Fruit fly (Drosophila melanogaster) whole organism, embryonic: ENCODE results near the gene CG42488.

ENCODE experiments used
- Abd-B ChIP-seq: fragments of 200-800 bp; sonication (Bioruptor generic); optimal IDR thresholded peaks from 2 replicates; lab custom pipeline; 2018; ENCODE audit warnings: missing biosample characterization, mild to moderate bottlenecking, missing genetic modification characterization, moderate library complexity
- Asciz ChIP-seq: fragments of 200-800 bp; sonication (Bioruptor generic); optimal IDR thresholded peaks from 2 replicates; lab custom pipeline; 2017; ENCODE audit warnings: missing biosample characterization, mild to moderate bottlenecking, missing genetic modification characterization, missing genetic modification reagents
- Atf-2 ChIP-seq: fragments of 200-800 bp; sonication (Bioruptor generic); optimal IDR thresholded peaks from 2 replicates; lab custom pipeline; 2016; ENCODE audit warnings: missing biosample characterization, missing genetic modification characterization
- Atf3 ChIP-seq: fragments of 200-800 bp; sonication (Bioruptor generic); optimal IDR thresholded peaks from 3 replicates; lab custom pipeline; 2016; ENCODE audit warnings: missing biosample characterization, missing genetic modification characterization
- CG11723 ChIP-seq: fragments of 200-800 bp; sonication (Bioruptor generic); optimal IDR thresholded peaks from 2 replicates; lab custom pipeline; 2017; ENCODE audit warnings: missing biosample characterization, mild to moderate bottlenecking, missing genetic modification characterization
- CG1233 ChIP-seq: fragments of 200-800 bp; sonication (Bioruptor generic); optimal IDR thresholded peaks from 4 replicates; lab custom pipeline; 2018; ENCODE audit warnings: missing biosample characterization, mild to moderate bottlenecking, missing genetic modification characterization
- CG13296 ChIP-seq: fragments of 200-800 bp; sonication (Bioruptor generic); optimal IDR thresholded peaks from 3 replicates; lab custom pipeline; 2018; ENCODE audit warnings: missing biosample characterization, mild to moderate bottlenecking, missing genetic modification characterization
- CG13424 ChIP-seq: fragments of 200-800 bp; sonication (Bioruptor generic); optimal IDR thresholded peaks from 2 replicates; lab custom pipeline; 2019; ENCODE audit warnings: missing biosample characterization, mild to moderate bottlenecking, missing genetic modification characterization, moderate library complexity
- CG13775 ChIP-seq: fragments of 200-800 bp; sonication (Bioruptor generic); optimal IDR thresholded peaks from 3 replicates; lab custom pipeline; 2017; ENCODE audit warnings: missing biosample characterization, mild to moderate bottlenecking, missing genetic modification characterization
- CG14014 ChIP-seq: fragments of 200-800 bp; sonication (Bioruptor generic); IDR thresholded peaks from 2 replicates; pipeline ENCODE4 v1.3.6; 2022; ENCODE audit warnings: missing biosample characterization, missing genetic modification characterization
- CG14860 ChIP-seq: fragments of 200-800 bp; sonication (Bioruptor generic); IDR thresholded peaks from 3 replicates; pipeline ENCODE4 v1.3.6; 2022; ENCODE audit warnings: missing biosample characterization, missing genetic modification characterization; ENCODE audit not compliant: partially characterized antibody
- CG14965 ChIP-seq: fragments of 200-800 bp; sonication (Bioruptor generic); optimal IDR thresholded peaks from 2 replicates; lab custom pipeline; 2016; ENCODE audit warnings: missing biosample characterization, missing genetic modification characterization, borderline replicate concordance
- CG15269 ChIP-seq: fragments of 200-800 bp; sonication (Bioruptor generic); optimal IDR thresholded peaks from 2 replicates; lab custom pipeline; 2018; ENCODE audit warnings: missing biosample characterization, mild to moderate bottlenecking, missing genetic modification characterization, moderate library complexity
- CG2202 ChIP-seq: fragments of 200-800 bp; sonication (Bioruptor generic); optimal IDR thresholded peaks from 2 replicates; lab custom pipeline; 2018; ENCODE audit warnings: missing biosample characterization, mild to moderate bottlenecking, missing genetic modification characterization
- CG2678 ChIP-seq: fragments of 200-800 bp; sonication (Bioruptor generic); optimal IDR thresholded peaks from 3 replicates; lab custom pipeline; 2019; ENCODE audit warnings: missing biosample characterization, mild to moderate bottlenecking, missing genetic modification characterization, moderate library complexity
- CG30431 ChIP-seq: fragments of 200-800 bp; sonication (Bioruptor generic); optimal IDR thresholded peaks from 2 replicates; lab custom pipeline; 2017; ENCODE audit warnings: missing biosample characterization, missing genetic modification characterization
- CG3065 ChIP-seq: fragments of 200-800 bp; sonication (Bioruptor generic); optimal IDR thresholded peaks from 2 replicates; lab custom pipeline; 2016; ENCODE audit warnings: missing biosample characterization, missing genetic modification characterization
- CG3838 ChIP-seq: fragments of 200-800 bp; sonication (Bioruptor generic); optimal IDR thresholded peaks from 3 replicates; lab custom pipeline; 2016; ENCODE audit warnings: missing biosample characterization, missing genetic modification characterization
- CG3847 ChIP-seq: fragments of 200-800 bp; sonication (Bioruptor generic); IDR thresholded peaks from 2 replicates; pipeline ENCODE4 v1.3.6; 2022; ENCODE audit warnings: missing biosample characterization, missing genetic modification characterization
- CG4730 ChIP-seq: fragments of 200-800 bp; sonication (Bioruptor generic); IDR thresholded peaks from 2 replicates; pipeline ENCODE4 v1.3.6; 2022; ENCODE audit warnings: missing biosample characterization, missing genetic modification characterization
- CG7839 ChIP-seq: fragments of 200-800 bp; sonication (Bioruptor generic); optimal IDR thresholded peaks from 3 replicates; lab custom pipeline; 2018; ENCODE audit warnings: missing biosample characterization, mild to moderate bottlenecking, missing genetic modification characterization, moderate library complexity
- CG7928 ChIP-seq: fragments of 200-800 bp; sonication (Bioruptor generic); optimal IDR thresholded peaks from 2 replicates; lab custom pipeline; 2017; ENCODE audit warnings: missing biosample characterization, mild to moderate bottlenecking, missing genetic modification characterization
- CG8290 ChIP-seq, 3 experiments: fragments of 200-800 bp; sonication (Bioruptor generic); optimal IDR thresholded peaks; 2 replicates each; lab custom pipeline; 2016 to 2019; ENCODE audit warnings: missing biosample characterization in 3 of 3, missing genetic modification characterization in 3 of 3, mild to moderate bottlenecking in 2 of 3, moderate library complexity in 1 of 3
- CG8359 ChIP-seq: fragments of 200-800 bp; sonication (Bioruptor generic); optimal IDR thresholded peaks from 2 replicates; lab custom pipeline; 2017; ENCODE audit warnings: missing biosample characterization, mild to moderate bottlenecking, missing genetic modification characterization, borderline replicate concordance
- CG9215 ChIP-seq: fragments of 200-800 bp; sonication (Bioruptor generic); IDR thresholded peaks from 2 replicates; pipeline ENCODE4 v1.3.6; 2022; ENCODE audit warnings: missing biosample characterization, missing genetic modification characterization
- Dll ChIP-seq: fragments of 200-800 bp; sonication (Bioruptor generic); IDR thresholded peaks from 4 replicates; pipeline ENCODE4 v1.3.6; 2022; ENCODE audit warnings: missing biosample characterization, missing genetic modification characterization; ENCODE audit not compliant: partially characterized antibody
- Ets65A ChIP-seq: fragments of 200-800 bp; sonication (Bioruptor generic); peaks from one replicate; lab custom pipeline; 2016; ENCODE audit warnings: missing biosample characterization, missing genetic modification characterization
- Fer2 ChIP-seq: fragments of 200-800 bp; sonication (Bioruptor generic); optimal IDR thresholded peaks from 2 replicates; lab custom pipeline; 2018; ENCODE audit warnings: missing biosample characterization, mild to moderate bottlenecking, missing genetic modification characterization, moderate library complexity
- HLH3B ChIP-seq: fragments of 200-800 bp; sonication (Bioruptor generic); IDR thresholded peaks from 2 replicates; pipeline ENCODE4 v1.3.6; 2022; ENCODE audit warnings: missing biosample characterization, missing genetic modification characterization
- Mad ChIP-seq: fragments of 200-800 bp; sonication (Bioruptor generic); optimal IDR thresholded peaks from 2 replicates; lab custom pipeline; 2016; ENCODE audit warnings: missing biosample characterization, missing genetic modification characterization
- Sox102F ChIP-seq: fragments of 200-800 bp; sonication (Bioruptor generic); optimal IDR thresholded peaks from 2 replicates; lab custom pipeline; 2018; ENCODE audit warnings: missing biosample characterization, mild to moderate bottlenecking, missing genetic modification characterization, moderate library complexity
- Sry-β ChIP-seq: fragments of 200-800 bp; sonication (Bioruptor generic); optimal IDR thresholded peaks from 2 replicates; lab custom pipeline; 2018; ENCODE audit warnings: missing biosample characterization, mild to moderate bottlenecking, missing genetic modification characterization, moderate library complexity
- Sry-δ ChIP-seq: fragments of 200-800 bp; sonication (Bioruptor generic); optimal IDR thresholded peaks from 2 replicates; lab custom pipeline; 2016; ENCODE audit warnings: missing biosample characterization, missing genetic modification characterization
- Stat92E ChIP-seq, 3 experiments: fragments of >200 bp in 2 of 3; fragments of 200-800 bp in 1 of 3; sonication (Bioruptor generic) in 1 of 3; optimal IDR thresholded peaks; 2 replicates each; lab custom pipeline; 2017 to 2019; ENCODE audit warnings: missing biosample characterization in 3 of 3, missing genetic modification characterization in 3 of 3, mild to moderate bottlenecking in 1 of 3, moderate library complexity in 1 of 3
- Xrp1 ChIP-seq: fragments of 200-800 bp; sonication (Bioruptor generic); IDR thresholded peaks from 2 replicates; pipeline ENCODE4 v1.3.6; 2022; ENCODE audit warnings: missing biosample characterization, missing genetic modification characterization
- ase ChIP-seq: fragments of 200-800 bp; sonication (Bioruptor generic); IDR thresholded peaks from 3 replicates; pipeline ENCODE4 v1.3.6; 2022; ENCODE audit warnings: missing biosample characterization, missing genetic modification characterization
- btn ChIP-seq: fragments of 200-800 bp; sonication (Bioruptor generic); optimal IDR thresholded peaks from 2 replicates; lab custom pipeline; 2016; ENCODE audit warnings: missing biosample characterization, missing genetic modification characterization
- dm ChIP-seq: fragments of 200-800 bp; sonication (Bioruptor generic); optimal IDR thresholded peaks from 3 replicates; lab custom pipeline; 2016; ENCODE audit warnings: missing biosample characterization, missing genetic modification characterization
- gfzf ChIP-seq: fragments of 200-800 bp; sonication (Bioruptor generic); optimal IDR thresholded peaks from 2 replicates; lab custom pipeline; 2016; ENCODE audit warnings: missing biosample characterization, mild to moderate bottlenecking, missing genetic modification characterization, moderate library complexity
- grau ChIP-seq: fragments of 200-800 bp; optimal IDR thresholded peaks from 3 replicates; lab custom pipeline; 2019; ENCODE audit warnings: missing biosample characterization, mild to moderate bottlenecking, missing genetic modification characterization, moderate library complexity
- lmd ChIP-seq: fragments of 200-800 bp; sonication (Bioruptor generic); IDR thresholded peaks from 2 replicates; pipeline ENCODE4 v1.3.6; 2022; ENCODE audit warnings: missing biosample characterization, missing genetic modification characterization
- luna ChIP-seq: fragments of 200-800 bp; sonication (Bioruptor generic); optimal IDR thresholded peaks from 2 replicates; lab custom pipeline; 2016; ENCODE audit warnings: missing biosample characterization, missing genetic modification characterization
- nmo ChIP-seq: fragments of 200-800 bp; sonication (Bioruptor generic); optimal IDR thresholded peaks from 2 replicates; lab custom pipeline; 2018; ENCODE audit warnings: missing biosample characterization, mild to moderate bottlenecking, missing genetic modification characterization, moderate library complexity
- peb ChIP-seq: fragments of 200-800 bp; sonication (Bioruptor generic); IDR thresholded peaks from 2 replicates; pipeline ENCODE4 v1.3.6; 2022; ENCODE audit warnings: missing biosample characterization, missing genetic modification characterization
- psq ChIP-seq: fragments of 200-800 bp; sonication (Bioruptor generic); optimal IDR thresholded peaks from 2 replicates; lab custom pipeline; 2017; ENCODE audit warnings: missing biosample characterization, missing genetic modification characterization
- shn ChIP-seq: fragments of 200-800 bp; sonication (Bioruptor generic); optimal IDR thresholded peaks from 3 replicates; lab custom pipeline; 2016; ENCODE audit warnings: missing biosample characterization, missing genetic modification characterization
- sim ChIP-seq: fragments of 200-800 bp; sonication (Bioruptor generic); IDR thresholded peaks from 2 replicates; pipeline ENCODE4 v1.3.6; 2022; ENCODE audit warnings: missing biosample characterization, missing genetic modification characterization
- tin ChIP-seq: fragments of 200-800 bp; sonication (Bioruptor generic); optimal IDR thresholded peaks from 3 replicates; lab custom pipeline; 2016; ENCODE audit warnings: missing biosample characterization, missing genetic modification characterization
- unpg ChIP-seq: fragments of 200-800 bp; sonication (Bioruptor generic); optimal IDR thresholded peaks from 3 replicates; lab custom pipeline; 2018; ENCODE audit warnings: missing biosample characterization, mild to moderate bottlenecking, missing genetic modification characterization, moderate library complexity
- zfh1 ChIP-seq: fragments of 200-800 bp; sonication (Bioruptor generic); IDR thresholded peaks from 3 replicates; pipeline ENCODE4 v1.3.6; 2022; ENCODE audit warnings: missing biosample characterization, missing genetic modification characterization

The CG42488 gene

dm6 chr3R:25519465-25520071, 36.7 kb downstream of the CG42488 start (continued):
- peak; percentile 5 for TF ChIP-seq CG13775 (GFP tag; lab: Kevin White, UChicago)
- TF ChIP-seq CG14860 (GFP tag; lab: Robert Waterston, UW) = no peak
- no peak for TF ChIP-seq gfzf (GFP tag; lab: Kevin White, UChicago)
- TF ChIP-seq CG3838 (GFP tag; lab: Kevin White, UChicago) = no peak
- TF ChIP-seq Sry-δ (GFP tag; lab: Kevin White, UChicago) = no peak
- TF ChIP-seq zfh1 = no peak
- TF ChIP-seq CG1233 (GFP tag; lab: Kevin White, UChicago) = no peak
- TF ChIP-seq Atf-2 (GFP tag; lab: Kevin White, UChicago) = no peak
- TF ChIP-seq Sry-β (GFP tag; lab: Kevin White, UChicago) = no peak
- peak; percentile 11 for TF ChIP-seq CG8290 (GFP tag; optimal IDR thresholded peaks at IDR 0.05; lab: Kevin White, UChicago)
- peak; percentile 22 to 65 for TF ChIP-seq CG8290 (tag; optimal IDR thresholded peaks at IDR 0.05; lab: Kevin White, UChicago)
- TF ChIP-seq sim (GFP tag; lab: Robert Waterston, UW) = no peak
- TF ChIP-seq ase (GFP tag; lab: Robert Waterston, UW) = no peak
- no peak for TF ChIP-seq Fer2 (tag; lab: Kevin White, UChicago)
- TF ChIP-seq CG9215 = no peak
- no peak for TF ChIP-seq CG8359 (GFP tag; lab: Kevin White, UChicago)
- TF ChIP-seq grau = peak; percentile 44
- TF ChIP-seq Atf3 (GFP tag; lab: Kevin White, UChicago) = no peak
- TF ChIP-seq btn (GFP tag; lab: Kevin White, UChicago) = no peak
- TF ChIP-seq CG13424 (tag; lab: Kevin White, UChicago) = peak; percentile 25
- no peak for TF ChIP-seq psq (GFP tag; lab: Kevin White, UChicago)
- no peak for TF ChIP-seq peb (GFP tag; lab: Robert Waterston, UW)
- no peak for TF ChIP-seq Dll (GFP tag; lab: Robert Waterston, UW)
- peak; percentile 25 for TF ChIP-seq CG15269
- TF ChIP-seq Abd-B (GFP tag; lab: Kevin White, UChicago) = no peak
- no peak for TF ChIP-seq shn
- no peak for TF ChIP-seq CG14014
- peak; percentile 17 for TF ChIP-seq Asciz (GFP tag; lab: Kevin White, UChicago)
- TF ChIP-seq CG7839 = peak; percentile 38
- TF ChIP-seq Sox102F (GFP tag; lab: Kevin White, UChicago) = peak; percentile 34
- no peak for TF ChIP-seq CG2202 (tag; lab: Kevin White, UChicago)
- TF ChIP-seq CG11723 (GFP tag; lab: Kevin White, UChicago) = peak; percentile 24
- no peak for TF ChIP-seq CG3065 (GFP tag; lab: Kevin White, UChicago)
- peak; percentile 55 for TF ChIP-seq nmo (GFP tag; lab: Kevin White, UChicago)
- TF ChIP-seq HLH3B (GFP tag; lab: Robert Waterston, UW) = no peak
- TF ChIP-seq unpg = peak; percentile 32
- TF ChIP-seq CG7928 (GFP tag; lab: Kevin White, UChicago) = no peak
- TF ChIP-seq tin (GFP tag; lab: Kevin White, UChicago) = no peak
- no peak for TF ChIP-seq luna
- peak; percentile 71 for TF ChIP-seq Ets65A (GFP tag; lab: Kevin White, UChicago)
- TF ChIP-seq CG14965 = no peak
- 0 out of 2 replicates have a peak, but pooled peaks have one; percentile 8 for TF ChIP-seq lmd (GFP tag; lab: Robert Waterston, UW)
- no peak for TF ChIP-seq CG4730 (GFP tag; lab: Robert Waterston, UW)
- no peak for TF ChIP-seq dm (GFP tag; lab: Kevin White, UChicago)
- TF ChIP-seq Xrp1 = no peak
- TF ChIP-seq CG2678 (tag; lab: Kevin White, UChicago) = peak; percentile 57
- no peak for TF ChIP-seq CG3847 (GFP tag; lab: Robert Waterston, UW)
- TF ChIP-seq CG13296 = no peak
- TF ChIP-seq CG30431 (GFP tag; lab: Kevin White, UChicago) = no peak
- TF ChIP-seq Stat92E (GFP tag; optimal IDR thresholded peaks at IDR 0.05; lab: Kevin White, UChicago) = no peak
- no peak for TF ChIP-seq Mad (GFP tag; lab: Kevin White, UChicago)
